Worm (Caenorhabditis elegans) whole organism, L4 larva: ENCODE measurements around the gene Y48D7A.1.

Source experiments
- ceh-28 ChIP-seq: fragments of 150-350 bp; optimal IDR thresholded peaks from 2 replicates; lab custom pipeline; 2014; ENCODE audit warnings: missing biosample characterization, missing genetic modification reagents, missing genetic modification characterization
- daf-12 ChIP-seq: fragments of 150-350 bp; optimal IDR thresholded peaks from 2 replicates; lab custom pipeline; 2014; ENCODE audit warnings: missing biosample characterization, missing genetic modification reagents, missing genetic modification characterization
- lsy-2 ChIP-seq, 2 experiments: fragments of 150-350 bp in 1 of 2; sonication (generic microtip) in 1 of 2; optimal IDR thresholded peaks; 2 replicates each; lab custom pipeline; 2014 to 2017; ENCODE audit warnings: missing biosample characterization in 2 of 2, missing genetic modification characterization in 2 of 2
- mep-1 ChIP-seq: fragments of 150-350 bp; sonication (generic microtip); optimal IDR thresholded peaks from 3 replicates; lab custom pipeline; 2014; ENCODE audit warnings: missing biosample characterization, missing genetic modification characterization
- nhr-11 ChIP-seq: fragments of 150-350 bp; optimal IDR thresholded peaks from 2 replicates; lab custom pipeline; 2014; ENCODE audit warnings: missing biosample characterization, missing genetic modification characterization
- nhr-237 ChIP-seq: sonication (generic microtip); optimal IDR thresholded peaks from 2 replicates; lab custom pipeline; 2017; ENCODE audit warnings: missing biosample characterization, missing genetic modification characterization
- nhr-76 ChIP-seq: fragments of 150-350 bp; optimal IDR thresholded peaks from 2 replicates; lab custom pipeline; 2014; ENCODE audit warnings: missing biosample characterization, missing genetic modification characterization
- unc-130 ChIP-seq: sonication (generic microtip); optimal IDR thresholded peaks from 2 replicates; lab custom pipeline; 2016; ENCODE audit warnings: missing genetic modification reagents, missing genetic modification characterization, missing compliant biosample characterization
- unc-62 ChIP-seq, 3 experiments: fragments of 150-350 bp in 1 of 3; sonication (generic microtip); optimal IDR thresholded peaks in 2 of 3; peaks in 1 of 3; 1 replicate in 1 of 3; 2 replicates in 2 of 3; lab custom pipeline; 2014 to 2017; ENCODE audit warnings: missing biosample characterization in 3 of 3, missing genetic modification characterization in 3 of 3, missing genetic modification reagents in 3 of 3, missing genotype in 1 of 3
- zag-1 ChIP-seq: fragments of 150-350 bp; optimal IDR thresholded peaks from 2 replicates; lab custom pipeline; 2014; ENCODE audit warnings: missing biosample characterization, missing genetic modification characterization
- zfp-3 ChIP-seq: fragments of 200-800 bp; sonication (Bioruptor generic); conservative IDR thresholded peaks from 2 replicates; pipeline ENCODE4 v1.3.6; 2022; ENCODE audit warnings: missing genetic modification reagents, missing genetic modification characterization, missing compliant biosample characterization

- no peak for TF ChIP-seq nhr-11
- TF ChIP-seq zfp-3 (GFP tag; lab: Robert Waterston, UW), result no peak
- no peak for TF ChIP-seq mep-1 (tag; lab: Kevin White, UChicago)
- no peak for TF ChIP-seq nhr-237 (tag; lab: Kevin White, UChicago)
- no peak for TF ChIP-seq unc-130 (GFP tag; lab: Kevin White, UChicago)
- no peak for TF ChIP-seq nhr-76 (tag; lab: Kevin White, UChicago)
- no peak for TF ChIP-seq zag-1 (tag; lab: Kevin White, UChicago)
- TF ChIP-seq daf-12 (tag; lab: Kevin White, UChicago), result no peak
- no peak for TF ChIP-seq ceh-28 (tag; lab: Kevin White, UChicago)
- TF ChIP-seq lsy-2 (tag; optimal IDR thresholded peaks at IDR 0.05; lab: Kevin White, UChicago), result no peak
- TF ChIP-seq unc-62 (GFP tag; optimal IDR thresholded peaks at IDR 0.05 in 1 of 2; lab: Kevin White, UChicago), result peak in 1 of 2 experiments; percentile 27
- no peak for TF ChIP-seq unc-62 (tag; optimal IDR thresholded peaks at IDR 0.05; lab: Kevin White, UChicago)
These were observed 45.1 kb downstream of the Y48D7A.1 start for ce11 chrX:3054394-3054793.
